Fruit fly (Drosophila melanogaster) whole organism, prepupa: ENCODE results near the gene CG31675.

Source experiments
- Blimp-1 ChIP-seq: fragments of 200-800 bp; sonication (Bioruptor generic); optimal IDR thresholded peaks from 3 replicates; lab custom pipeline; 2017; ENCODE audit warnings: missing biosample characterization, missing genetic modification characterization, mild to moderate bottlenecking, moderate library complexity, missing genetic modification reagents
- CG10669 ChIP-seq: fragments of 200-800 bp; sonication (Bioruptor generic); optimal IDR thresholded peaks from 3 replicates; lab custom pipeline; 2018; ENCODE audit warnings: missing biosample characterization, mild to moderate bottlenecking, missing genetic modification characterization, moderate library complexity
- CG11294 ChIP-seq: fragments of 200-800 bp; sonication (Bioruptor generic); IDR thresholded peaks from 2 replicates; pipeline ENCODE4 v1.3.6; 2022; ENCODE audit warnings: missing biosample characterization, missing genetic modification characterization
- CG11762 ChIP-seq: fragments of 200-800 bp; sonication (Bioruptor generic); optimal IDR thresholded peaks from 3 replicates; lab custom pipeline; 2016; ENCODE audit warnings: missing biosample characterization, missing genetic modification characterization; ENCODE audit not compliant: insufficient read depth
- CG11902 ChIP-seq: fragments of 200-800 bp; sonication (Bioruptor generic); optimal IDR thresholded peaks from 3 replicates; lab custom pipeline; 2016; ENCODE audit warnings: missing biosample characterization, missing genetic modification characterization
- CG15336 ChIP-seq: fragments of 200-800 bp; sonication (Bioruptor generic); IDR thresholded peaks from 2 replicates; pipeline ENCODE4 v1.3.6; 2022; ENCODE audit warnings: missing biosample characterization, missing genetic modification characterization
- CG1621 ChIP-seq: fragments of 200-800 bp; sonication (Bioruptor generic); optimal IDR thresholded peaks from 3 replicates; lab custom pipeline; 2018; ENCODE audit warnings: missing biosample characterization, mild to moderate bottlenecking, missing genetic modification characterization
- CG16779 ChIP-seq: fragments of 200-800 bp; sonication (Bioruptor generic); optimal IDR thresholded peaks from 3 replicates; lab custom pipeline; 2017; ENCODE audit warnings: missing biosample characterization, mild to moderate bottlenecking, missing genetic modification characterization
- CG3032 ChIP-seq: fragments of 200-800 bp; optimal IDR thresholded peaks from 2 replicates; lab custom pipeline; 2019; ENCODE audit warnings: missing biosample characterization, mild to moderate bottlenecking, missing genetic modification characterization, moderate library complexity
- CG31627 ChIP-seq: fragments of 200-800 bp; sonication (Bioruptor generic); optimal IDR thresholded peaks from 3 replicates; lab custom pipeline; 2016; ENCODE audit warnings: missing biosample characterization, missing genetic modification characterization
- CG32006 ChIP-seq: fragments of 200-800 bp; sonication (Bioruptor generic); optimal IDR thresholded peaks from 3 replicates; lab custom pipeline; 2017; ENCODE audit warnings: missing biosample characterization, mild to moderate bottlenecking, missing genetic modification characterization
- CG34406 ChIP-seq: fragments of 200-800 bp; sonication (Bioruptor generic); optimal IDR thresholded peaks from 3 replicates; lab custom pipeline; 2016; ENCODE audit warnings: missing biosample characterization, missing genetic modification characterization
- CG3919 ChIP-seq: fragments of 200-800 bp; sonication (Bioruptor generic); optimal IDR thresholded peaks from 3 replicates; lab custom pipeline; 2016; ENCODE audit warnings: missing biosample characterization, missing genetic modification characterization
- CG4318 ChIP-seq: fragments of 200-800 bp; sonication (Bioruptor generic); optimal IDR thresholded peaks from 3 replicates; lab custom pipeline; 2017; ENCODE audit warnings: missing biosample characterization, mild to moderate bottlenecking, missing genetic modification characterization
- CG6163 ChIP-seq: fragments of 200-800 bp; sonication (Bioruptor generic); IDR thresholded peaks from 3 replicates; pipeline ENCODE4 v1.3.6; 2022; ENCODE audit warnings: missing biosample characterization, missing genetic modification characterization
- CG6276 ChIP-seq: fragments of 200-800 bp; sonication (Bioruptor generic); optimal IDR thresholded peaks from 2 replicates; lab custom pipeline; 2017; ENCODE audit warnings: missing biosample characterization, mild to moderate bottlenecking, missing genetic modification characterization
- CG7368 ChIP-seq: fragments of 200-800 bp; sonication (Bioruptor generic); optimal IDR thresholded peaks from 3 replicates; lab custom pipeline; 2016; ENCODE audit warnings: missing biosample characterization, missing genetic modification characterization
- CG8119 ChIP-seq: fragments of 200-800 bp; sonication (Bioruptor generic); IDR thresholded peaks from 3 replicates; pipeline ENCODE4 v1.3.6; 2022; ENCODE audit warnings: missing biosample characterization, missing genetic modification characterization
- CG8632 ChIP-seq: fragments of 200-800 bp; sonication (Bioruptor generic); optimal IDR thresholded peaks from 3 replicates; lab custom pipeline; 2016; ENCODE audit warnings: missing biosample characterization, missing genetic modification characterization
- Eip75B ChIP-seq: fragments of 200-800 bp; sonication (Bioruptor generic); optimal IDR thresholded peaks from 3 replicates; lab custom pipeline; 2016; ENCODE audit warnings: missing biosample characterization, missing genetic modification characterization
- Eip78C ChIP-seq: fragments of 200-800 bp; sonication (Bioruptor generic); peaks from one replicate; lab custom pipeline; 2016; ENCODE audit warnings: missing biosample characterization, missing genetic modification characterization
- Ets21C ChIP-seq: fragments of 200-800 bp; sonication (Bioruptor generic); optimal IDR thresholded peaks from 3 replicates; lab custom pipeline; 2016; ENCODE audit warnings: missing biosample characterization, missing genetic modification characterization
- Gug ChIP-seq: fragments of 200-800 bp; sonication (Bioruptor generic); IDR thresholded peaks from 2 replicates; pipeline ENCODE4 v1.3.6; 2022; ENCODE audit warnings: missing biosample characterization, missing genetic modification characterization
- Hr38 ChIP-seq: sonication (Bioruptor generic); optimal IDR thresholded peaks from 2 replicates; lab custom pipeline; 2016; ENCODE audit warnings: missing biosample characterization, missing genetic modification characterization
- Hr39 ChIP-seq: fragments of 200-800 bp; sonication (Bioruptor generic); optimal IDR thresholded peaks from 2 replicates; lab custom pipeline; 2016; ENCODE audit warnings: missing biosample characterization, missing genetic modification characterization
- Hr4 ChIP-seq: fragments of 200-800 bp; sonication (Bioruptor generic); optimal IDR thresholded peaks from 3 replicates; lab custom pipeline; 2016; ENCODE audit warnings: missing biosample characterization, missing genetic modification characterization
- Lpt ChIP-seq: fragments of 200-800 bp; sonication (Bioruptor generic); optimal IDR thresholded peaks from 3 replicates; lab custom pipeline; 2016; ENCODE audit warnings: missing biosample characterization, missing genetic modification characterization
- Met ChIP-seq: fragments of 200-800 bp; sonication (Bioruptor generic); optimal IDR thresholded peaks from 3 replicates; lab custom pipeline; 2016; ENCODE audit warnings: missing biosample characterization, missing genetic modification characterization
- OdsH ChIP-seq: fragments of 200-800 bp; sonication (Bioruptor generic); optimal IDR thresholded peaks from 3 replicates; lab custom pipeline; 2016; ENCODE audit warnings: missing biosample characterization, missing genetic modification characterization
- Smox ChIP-seq: fragments of 200-800 bp; sonication (Bioruptor generic); optimal IDR thresholded peaks from 3 replicates; lab custom pipeline; 2016; ENCODE audit warnings: missing biosample characterization, missing genetic modification characterization
- Sox102F ChIP-seq: fragments of 200-800 bp; sonication (Bioruptor generic); optimal IDR thresholded peaks from 2 replicates; lab custom pipeline; 2016; ENCODE audit warnings: missing biosample characterization, mild to moderate bottlenecking, missing genetic modification characterization
- Sox14 ChIP-seq: fragments of 200-800 bp; sonication (Bioruptor generic); optimal IDR thresholded peaks from 3 replicates; lab custom pipeline; 2016; ENCODE audit warnings: missing biosample characterization, missing genetic modification characterization
- acj6 ChIP-seq: fragments of 200-800 bp; sonication (Bioruptor generic); optimal IDR thresholded peaks from 3 replicates; lab custom pipeline; 2016; ENCODE audit warnings: missing biosample characterization, missing genetic modification characterization
- cyc ChIP-seq: fragments of 200-800 bp; sonication (Bioruptor generic); optimal IDR thresholded peaks from 3 replicates; lab custom pipeline; 2016; ENCODE audit warnings: missing biosample characterization, missing genetic modification characterization
- dac ChIP-seq: fragments of 200-800 bp; sonication (Bioruptor generic); optimal IDR thresholded peaks from 2 replicates; lab custom pipeline; 2017; ENCODE audit warnings: missing biosample characterization, mild to moderate bottlenecking, missing genetic modification characterization
- dsx ChIP-seq: fragments of 200-800 bp; optimal IDR thresholded peaks from 3 replicates; lab custom pipeline; 2019; ENCODE audit warnings: missing biosample characterization, mild to moderate bottlenecking, missing genetic modification characterization, moderate library complexity; ENCODE audit not compliant: poor library complexity, severe bottlenecking
- fd59A ChIP-seq: fragments of 200-800 bp; sonication (Bioruptor generic); optimal IDR thresholded peaks from 2 replicates; lab custom pipeline; 2017; ENCODE audit warnings: missing biosample characterization, mild to moderate bottlenecking, missing genetic modification characterization, missing genetic modification reagents
- fd85E ChIP-seq: fragments of 200-800 bp; sonication (Bioruptor generic); optimal IDR thresholded peaks from 3 replicates; lab custom pipeline; 2016; ENCODE audit warnings: missing biosample characterization, missing genetic modification characterization
- fkh ChIP-seq: fragments of 200-800 bp; sonication (Bioruptor generic); optimal IDR thresholded peaks from 3 replicates; lab custom pipeline; 2017; ENCODE audit warnings: missing biosample characterization, mild to moderate bottlenecking, missing genetic modification characterization, moderate library complexity
- net ChIP-seq: fragments of 200-800 bp; sonication (Bioruptor generic); optimal IDR thresholded peaks from 3 replicates; lab custom pipeline; 2016; ENCODE audit warnings: missing biosample characterization, missing genetic modification characterization
- pdm3 ChIP-seq: fragments of 200-800 bp; sonication (Bioruptor generic); optimal IDR thresholded peaks from 3 replicates; lab custom pipeline; 2016; ENCODE audit warnings: missing biosample characterization, missing genetic modification characterization
- salr ChIP-seq, 2 experiments: fragments of 200-800 bp; sonication (Bioruptor generic); optimal IDR thresholded peaks; 3 replicates each; lab custom pipeline; 2016 to 2018; ENCODE audit warnings: missing biosample characterization in 2 of 2, missing genetic modification characterization in 2 of 2, mild to moderate bottlenecking in 1 of 2
- spab ChIP-seq: fragments of 200-800 bp; sonication (Bioruptor generic); optimal IDR thresholded peaks from 2 replicates; lab custom pipeline; 2017; ENCODE audit warnings: missing biosample characterization, mild to moderate bottlenecking, missing genetic modification characterization, missing genetic modification reagents
- ss ChIP-seq, 2 experiments: fragments of 200-800 bp; sonication (Bioruptor generic); optimal IDR thresholded peaks; 2 replicates in 1 of 2; 3 replicates in 1 of 2; lab custom pipeline; 2017 to 2018; ENCODE audit warnings: mild to moderate bottlenecking in 2 of 2, missing biosample characterization in 2 of 2, missing genetic modification characterization in 2 of 2, moderate library complexity in 1 of 2
- svp ChIP-seq: fragments of 200-800 bp; sonication (Bioruptor generic); peaks from one replicate; lab custom pipeline; 2016; ENCODE audit warnings: missing biosample characterization, missing genetic modification characterization
- topi ChIP-seq: fragments of 200-800 bp; sonication (Bioruptor generic); optimal IDR thresholded peaks from 3 replicates; lab custom pipeline; 2016; ENCODE audit warnings: missing biosample characterization, missing genetic modification characterization
- vri ChIP-seq: fragments of 200-800 bp; sonication (Bioruptor generic); optimal IDR thresholded peaks from 3 replicates; lab custom pipeline; 2016; ENCODE audit warnings: missing biosample characterization, mild to moderate bottlenecking, missing genetic modification characterization

CG31675 gene

DNA sequence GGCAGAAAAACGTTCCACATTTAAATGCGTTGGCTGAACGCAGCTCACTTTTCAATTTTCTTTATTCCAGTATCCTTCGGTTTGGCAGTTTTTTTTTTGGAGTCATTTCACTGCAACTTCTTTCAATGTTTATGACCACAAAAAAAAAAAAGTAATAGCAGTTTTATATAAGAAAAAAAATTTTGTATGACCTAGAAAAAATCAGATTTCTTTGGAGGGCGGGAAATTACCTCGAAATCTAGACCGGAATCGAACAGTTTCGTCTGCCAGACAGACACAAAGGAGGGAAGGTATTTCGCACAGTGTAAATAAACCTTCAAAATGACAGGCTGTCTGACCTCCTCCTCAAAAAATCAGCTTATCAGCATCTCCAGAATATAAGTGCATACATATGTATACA lies 12.9 kb downstream of the CG31675 start (continued):
- TF ChIP-seq fd59A (GFP tag; lab: Kevin White, UChicago) (no peak), CG3032 (tag; lab: Kevin White, UChicago) (no peak), Lpt (GFP tag; lab: Kevin White, UChicago) (no peak), CG31627 (peak; percentile 48), CG11294 (no peak), Eip75B (peak; percentile 28), svp (GFP tag; lab: Kevin White, UChicago) (peak; percentile 97), Met (peak; percentile 57), salr (GFP tag; optimal IDR thresholded peaks at IDR 0.05; lab: Kevin White, UChicago) (no peak), pdm3 (peak; percentile 42), dsx (GFP tag; lab: Kevin White, UChicago) (no peak), CG16779 (tag; lab: Kevin White, UChicago) (no peak), dac (GFP tag; lab: Kevin White, UChicago) (no peak), CG11902 (GFP tag; lab: Kevin White, UChicago) (no peak), OdsH (GFP tag; lab: Kevin White, UChicago) (no peak)
- TF ChIP-seq, all 60 proteins: peak for 24

DNA sequence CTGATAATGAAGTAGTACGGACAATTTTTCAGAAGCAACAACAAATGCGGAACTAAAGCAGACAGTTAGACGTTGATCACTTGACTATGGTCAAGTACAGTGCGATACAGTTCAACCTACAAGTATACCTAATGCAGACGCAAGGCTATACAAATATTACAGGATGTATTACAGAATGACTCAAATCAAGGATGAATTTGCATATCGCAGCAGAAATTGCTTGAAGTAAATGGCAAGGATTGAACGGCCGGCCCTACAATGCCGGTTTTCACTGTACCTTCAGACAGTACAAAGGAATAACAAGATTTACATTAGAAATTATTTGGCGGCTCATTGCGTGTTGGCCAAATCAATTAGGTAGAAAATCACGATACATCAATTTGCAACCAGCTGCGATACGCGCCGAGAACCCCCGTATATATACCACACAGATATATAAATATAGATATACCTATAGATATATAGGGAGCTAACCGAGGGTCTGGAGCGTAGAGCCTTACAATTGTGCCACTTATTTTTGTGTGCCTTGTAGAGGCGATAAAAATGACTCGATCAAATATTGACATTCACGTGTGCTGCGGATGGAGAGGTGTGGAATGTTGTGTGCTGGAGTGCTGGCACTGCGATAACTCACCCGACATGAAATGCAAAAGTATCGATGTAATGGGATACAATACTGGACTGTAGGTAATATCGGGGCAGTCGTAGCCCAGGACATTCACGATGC lies 14.0 kb downstream of the CG31675 start:
- no peak for TF ChIP-seq CG16779 (tag; lab: Kevin White, UChicago)
- TF ChIP-seq Eip78C, result peak; percentile 56
- peak; percentile 32 for TF ChIP-seq spab (GFP tag; lab: Kevin White, UChicago)
- TF ChIP-seq salr (GFP tag; optimal IDR thresholded peaks at IDR 0.05; lab: Kevin White, UChicago), result no peak
- TF ChIP-seq Sox14 (GFP tag; lab: Kevin White, UChicago), result no peak
- peak; percentile 52 for TF ChIP-seq vri (GFP tag; lab: Kevin White, UChicago)
- TF ChIP-seq Smox (GFP tag; lab: Kevin White, UChicago), result no peak
- TF ChIP-seq CG11762 (GFP tag; lab: Kevin White, UChicago), result no peak
- no peak for TF ChIP-seq CG10669
- TF ChIP-seq dsx (GFP tag; lab: Kevin White, UChicago), result no peak
- TF ChIP-seq Hr38 (GFP tag; lab: Kevin White, UChicago), result no peak
- peak; percentile 55 for TF ChIP-seq svp (GFP tag; lab: Kevin White, UChicago)
- no peak for TF ChIP-seq Lpt (GFP tag; lab: Kevin White, UChicago)
- 0 out of 2 replicates have a peak, but pooled peaks have one; percentile 42 for TF ChIP-seq CG11294
- TF ChIP-seq topi (GFP tag; lab: Kevin White, UChicago), result no peak
- TF ChIP-seq acj6 (GFP tag; lab: Kevin White, UChicago), result no peak
- no peak for TF ChIP-seq CG7368 (GFP tag; lab: Kevin White, UChicago)
- no peak for TF ChIP-seq CG34406 (GFP tag; lab: Kevin White, UChicago)
- TF ChIP-seq CG31627, result no peak
- TF ChIP-seq dac (GFP tag; lab: Kevin White, UChicago), result no peak
- peak; percentile 37; the same call in 1 of the 2 replicates for TF ChIP-seq CG15336 (GFP tag; lab: Robert Waterston, UW)
- no peak for TF ChIP-seq Sox102F (GFP tag; lab: Kevin White, UChicago)
- TF ChIP-seq CG6163, result peak; percentile 18; the same call in 1 of the 3 replicates
- peak; percentile 10 for TF ChIP-seq OdsH (GFP tag; lab: Kevin White, UChicago)
- TF ChIP-seq Hr39 (GFP tag; lab: Kevin White, UChicago), result peak; percentile 6
- TF ChIP-seq CG4318 (GFP tag; lab: Kevin White, UChicago), result no peak
- peak; percentile 22 for TF ChIP-seq CG32006
- peak; percentile 33 for TF ChIP-seq net (GFP tag; lab: Kevin White, UChicago)
- TF ChIP-seq CG3919, result peak; percentile 19
- no peak for TF ChIP-seq Ets21C (GFP tag; lab: Kevin White, UChicago)
- no peak for TF ChIP-seq cyc (GFP tag; lab: Kevin White, UChicago)
- TF ChIP-seq Hr4 (GFP tag; lab: Kevin White, UChicago), result peak; percentile 45
- TF ChIP-seq CG8119 (GFP tag; lab: Robert Waterston, UW), result no peak
- peak; percentile 77 for TF ChIP-seq fkh (GFP tag; lab: Kevin White, UChicago)
- TF ChIP-seq fd85E (GFP tag; lab: Kevin White, UChicago), result no peak
- no peak for TF ChIP-seq CG6276 (GFP tag; lab: Kevin White, UChicago)
- peak; percentile 6 to 56 for TF ChIP-seq ss (GFP tag; optimal IDR thresholded peaks at IDR 0.05; lab: Kevin White, UChicago)
- no peak for TF ChIP-seq Blimp-1
- peak; percentile 9 for TF ChIP-seq CG8632 (GFP tag; lab: Kevin White, UChicago)
- TF ChIP-seq pdm3, result no peak
- TF ChIP-seq CG1621 (tag; lab: Kevin White, UChicago), result no peak
- TF ChIP-seq fd59A (GFP tag; lab: Kevin White, UChicago), result no peak
- TF ChIP-seq CG11902 (GFP tag; lab: Kevin White, UChicago), result no peak
- no peak for TF ChIP-seq Gug
